Worm (Caenorhabditis elegans): Measurements from ENCODE around the gene prp-3.

The prp-3 gene

DNA sequence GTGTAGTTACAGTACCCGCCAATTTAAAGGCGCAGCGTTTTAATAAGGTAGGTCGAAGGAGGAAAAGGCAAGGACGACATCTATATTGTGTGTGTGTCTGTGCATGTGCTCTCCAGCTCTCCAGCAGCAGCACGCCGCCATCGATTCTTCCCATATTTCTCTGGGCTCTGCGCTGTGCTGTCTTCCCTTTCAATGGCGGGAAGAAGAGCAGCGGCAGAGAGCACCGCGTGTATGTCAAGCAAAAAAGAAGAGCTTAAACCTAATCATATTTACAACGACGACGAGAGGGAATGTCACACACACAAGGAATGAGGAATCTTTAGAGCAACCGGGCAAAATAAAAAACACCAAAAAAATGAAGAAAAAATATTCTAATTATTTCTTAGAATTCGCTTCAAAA, 28.9 kb downstream of the prp-3 start (continued):
- no peak for TF ChIP-seq T20F7.1 (GFP tag; optimal IDR thresholded peaks at IDR 0.05)
- peak; percentile 38 for TF ChIP-seq fkh-10 (GFP tag; optimal IDR thresholded peaks at IDR 0.05)
- TF ChIP-seq skn-1 (tag; optimal IDR thresholded peaks at IDR 0.05) = no peak
- TF ChIP-seq nhr-41 (GFP tag; IDR thresholded peaks at IDR 0.05) = no peak
- TF ChIP-seq F26F4.8 (GFP tag; conservative IDR thresholded peaks at IDR 0.05) = no peak
- TF ChIP-seq lsy-2 (tag; optimal IDR thresholded peaks at IDR 0.05) = peak in 1 of 2 experiments; percentile 26
- TF ChIP-seq cey-2 (tag; optimal IDR thresholded peaks at IDR 0.05; ENCODE audit: borderline replicate concordance, insufficient read depth) = no peak
- TF ChIP-seq madf-9 (GFP tag; conservative IDR thresholded peaks at IDR 0.05) = no peak
- TF ChIP-seq pqm-1 (tag; optimal IDR thresholded peaks at IDR 0.05) = no peak
- no peak for TF ChIP-seq unc-130 (GFP tag; optimal IDR thresholded peaks at IDR 0.05)
- TF ChIP-seq attf-4 (tag; optimal IDR thresholded peaks at IDR 0.05) = no peak
- TF ChIP-seq fos-1 (tag; optimal IDR thresholded peaks at IDR 0.05) = no peak
- no peak for TF ChIP-seq nhr-76 (tag; optimal IDR thresholded peaks at IDR 0.05)
- TF ChIP-seq mxl-3 (GFP tag; optimal IDR thresholded peaks at IDR 0.05) = no peak
- TF ChIP-seq hmg-1.1 (GFP tag; IDR thresholded peaks at IDR 0.05) = peak; percentile 60; the same call in 1 of the 2 replicates
- TF ChIP-seq gei-8 (GFP tag; optimal IDR thresholded peaks at IDR 0.05) = no peak
- TF ChIP-seq unc-62 (GFP tag; optimal IDR thresholded peaks at IDR 0.05 in 1 of 2) = peak in 1 of 2 experiments; percentile 47
- TF ChIP-seq unc-62 (tag; optimal IDR thresholded peaks at IDR 0.05) = no peak
- no peak for TF ChIP-seq ceh-82 (tag; optimal IDR thresholded peaks at IDR 0.05)
- TF ChIP-seq mep-1 (tag; optimal IDR thresholded peaks at IDR 0.05) = peak; percentile 35
- no peak for TF ChIP-seq snpc-4 (tag; optimal IDR thresholded peaks at IDR 0.05)
- no peak for TF ChIP-seq php-3 (GFP tag; IDR thresholded peaks at IDR 0.05)
- no peak for TF ChIP-seq Y48G9A.11 (GFP tag; IDR thresholded peaks at IDR 0.05)
- TF ChIP-seq ctbp-1 (GFP tag; IDR thresholded peaks at IDR 0.05) = no peak
- no peak for TF ChIP-seq daf-19 (GFP tag; conservative IDR thresholded peaks at IDR 0.05)
- no peak for TF ChIP-seq dmd-9 (GFP tag; IDR thresholded peaks at IDR 0.05)
- no peak for TF ChIP-seq nhr-102 (tag; optimal IDR thresholded peaks at IDR 0.05)
- TF ChIP-seq dve-1 (tag; optimal IDR thresholded peaks at IDR 0.05; ENCODE audit: insufficient read depth) = no peak
- TF ChIP-seq nhr-28 (tag; optimal IDR thresholded peaks at IDR 0.05) = no peak
- no peak for TF ChIP-seq R02D3.7 (tag; optimal IDR thresholded peaks at IDR 0.05)
- TF ChIP-seq nhr-237 (tag; optimal IDR thresholded peaks at IDR 0.05) = no peak
- no peak for TF ChIP-seq aly-2 (tag; optimal IDR thresholded peaks at IDR 0.05)
- TF ChIP-seq mdt-29 (GFP tag; IDR thresholded peaks at IDR 0.05) = no peak
- TF ChIP-seq daf-12 (tag; optimal IDR thresholded peaks at IDR 0.05) = no peak
- TF ChIP-seq zag-1 (tag; optimal IDR thresholded peaks at IDR 0.05) = no peak
- peak; percentile 21 for TF ChIP-seq mes-2 (tag; optimal IDR thresholded peaks at IDR 0.05; ENCODE audit: poor library complexity, severe bottlenecking)
- TF ChIP-seq ceh-28 (tag; optimal IDR thresholded peaks at IDR 0.05) = no peak
- no peak for TF ChIP-seq mxl-2 (GFP tag; conservative IDR thresholded peaks at IDR 0.05)
- TF ChIP-seq spr-1 (tag; optimal IDR thresholded peaks at IDR 0.05) = no peak
- TF ChIP-seq pha-4 (GFP tag; IDR thresholded peaks at IDR 0.05) = no peak; the same call in 1 of the 2 replicates
- TF ChIP-seq pha-4 (tag; optimal IDR thresholded peaks at IDR 0.05) = no peak
- TF ChIP-seq nhr-10 (tag; optimal IDR thresholded peaks at IDR 0.05) = no peak
- TF ChIP-seq nhr-77 (tag; optimal IDR thresholded peaks at IDR 0.05) = no peak

DNA sequence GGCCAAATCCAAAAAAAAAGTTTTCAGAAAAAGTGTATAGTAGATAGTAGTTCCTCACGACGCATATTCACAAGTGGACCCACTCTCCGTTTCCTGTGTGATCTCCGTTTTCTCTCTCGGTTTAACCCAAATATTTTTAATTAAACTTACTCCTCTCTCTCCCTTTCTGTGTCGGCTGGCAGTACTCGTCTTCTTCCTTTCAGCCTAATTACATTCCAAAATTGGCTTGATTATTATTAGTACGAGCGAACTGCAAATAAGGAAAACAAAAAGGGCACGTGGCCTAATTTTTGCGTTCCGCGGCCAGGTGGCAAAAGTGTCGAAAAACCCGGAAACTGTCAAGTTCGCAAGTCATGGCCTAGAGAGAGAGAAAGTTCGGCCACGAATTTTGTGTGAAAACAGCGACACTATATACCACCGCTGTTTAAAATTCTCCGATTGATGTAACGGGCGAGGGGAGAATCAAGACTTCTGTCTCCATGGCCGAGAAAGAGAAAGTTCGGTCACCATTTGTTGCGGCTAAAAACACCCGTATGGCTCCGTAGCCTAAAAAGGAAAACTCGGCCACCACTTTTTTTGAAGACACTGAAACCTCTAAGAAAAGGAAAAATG, 30.8 kb downstream of the prp-3 start:
- TF ChIP-seq ZK546.5 (tag; optimal IDR thresholded peaks at IDR 0.05) (no peak), lin-39 (tag; optimal IDR thresholded peaks at IDR 0.05) (no peak), vab-7 (GFP tag; IDR thresholded peaks at IDR 0.05) (no peak), spr-1 (tag; optimal IDR thresholded peaks at IDR 0.05) (no peak), nhr-48 (tag; optimal IDR thresholded peaks at IDR 0.05) (no peak), set-16 (GFP tag; IDR thresholded peaks at IDR 0.05) (no peak), aha-1 (tag) (peak; percentile 75), D1046.2 (GFP tag; IDR thresholded peaks at IDR 0.05) (no peak), snpc-1.2 (GFP tag; IDR thresholded peaks at IDR 0.05) (no peak), hlh-30 (tag; optimal IDR thresholded peaks at IDR 0.05; ENCODE audit: insufficient read depth) (no peak), ceh-20 (GFP tag; IDR thresholded peaks at IDR 0.05) (no peak), mxl-3 (GFP tag; optimal IDR thresholded peaks at IDR 0.05) (no peak), ctbp-1 (GFP tag; IDR thresholded peaks at IDR 0.05) (0 out of 2 replicates have a peak, but pooled peaks have one; percentile 30), daf-19 (GFP tag; conservative IDR thresholded peaks at IDR 0.05) (no peak), saeg-2 (GFP tag; IDR thresholded peaks at IDR 0.05) (no peak)

Data from whole organism, L4 larva.